Worm (Caenorhabditis elegans) whole organism, late embryonic: ENCODE data around the gene Y61A9LA.3.
A peak's percentile ranks its signal among the peaks of the same experiment; 100 is the strongest.

ENCODE experiments used
- ahr-1 ChIP-seq: sonication (generic microtip); optimal IDR thresholded peaks from 2 replicates; lab custom pipeline; 2016; ENCODE audit warnings: missing genetic modification characterization, missing compliant biosample characterization
- ceh-6 ChIP-seq: fragments of 200-800 bp; sonication (Bioruptor generic); optimal IDR thresholded peaks from 2 replicates; lab custom pipeline; 2018; ENCODE audit warnings: mild to moderate bottlenecking, missing genetic modification characterization, missing compliant biosample characterization
- fkh-10 ChIP-seq: fragments of 150-350 bp; optimal IDR thresholded peaks from 2 replicates; lab custom pipeline; 2014; ENCODE audit warnings: missing biosample characterization, missing genetic modification reagents, missing genetic modification characterization
- hlh-6 ChIP-seq: sonication (generic microtip); optimal IDR thresholded peaks from 2 replicates; lab custom pipeline; 2016; ENCODE audit warnings: missing genotype, missing genetic modification characterization, missing compliant biosample characterization
- pax-1 ChIP-seq: fragments of 150-350 bp; optimal IDR thresholded peaks from 2 replicates; lab custom pipeline; 2014; ENCODE audit warnings: missing biosample characterization, missing genetic modification characterization
- unc-86 ChIP-seq: sonication (generic microtip); optimal IDR thresholded peaks from 2 replicates; lab custom pipeline; 2016; ENCODE audit warnings: missing genetic modification characterization, missing compliant biosample characterization
- ztf-16 ChIP-seq: sonication (generic microtip); optimal IDR thresholded peaks from 2 replicates; lab custom pipeline; 2017; ENCODE audit warnings: missing genetic modification characterization, missing compliant biosample characterization

- TF ChIP-seq pax-1 (tag; lab: Kevin White, UChicago) (no peak), ahr-1 (no peak), ceh-6 (GFP tag; lab: Kevin White, UChicago) (no peak), ztf-16 (tag; lab: Kevin White, UChicago) (no peak), fkh-10 (GFP tag; lab: Kevin White, UChicago) (no peak), unc-86 (tag; lab: Kevin White, UChicago) (peak; percentile 42), hlh-6 (tag; lab: Kevin White, UChicago) (no peak)
Observed at ce11 chrV:4615802-4616201, 44.9 kb downstream of the Y61A9LA.3 start, which contains the start of the genes Y61A9LA.10 and F54D11.4.
